Worm (Caenorhabditis elegans): ENCODE data around the gene F25G6.9.

DNA sequence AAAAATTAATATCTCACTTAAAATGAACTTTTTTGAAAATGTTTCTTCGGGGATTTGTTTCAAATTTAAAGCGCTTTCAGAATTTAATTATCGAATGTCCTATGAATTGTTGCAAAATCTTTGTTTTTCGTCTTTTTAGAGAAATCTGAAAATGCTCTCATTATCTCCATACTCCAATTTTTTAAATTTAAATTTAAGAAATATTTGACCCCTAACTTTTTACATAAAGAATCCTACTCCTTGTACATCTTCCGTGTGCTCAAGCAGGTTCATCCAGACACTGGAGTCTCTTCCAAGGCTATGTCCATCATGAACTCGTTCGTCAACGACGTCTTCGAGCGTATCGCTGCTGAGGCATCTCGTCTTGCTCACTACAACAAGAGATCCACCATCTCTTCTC lies 33.6 kb downstream of the F25G6.9 start, which contains the start of gene his-39:
- TF ChIP-seq mel-28 (tag; optimal IDR thresholded peaks at IDR 0.05; ENCODE audit: borderline replicate concordance) (no peak), snpc-4 (GFP tag; optimal IDR thresholded peaks at IDR 0.05) (no peak), snpc-4 (tag; optimal IDR thresholded peaks at IDR 0.05) (no peak), lin-35 (GFP tag; optimal IDR thresholded peaks at IDR 0.05) (no peak), bed-2 (GFP tag; IDR thresholded peaks at IDR 0.05) (no peak), xnd-1 (tag; optimal IDR thresholded peaks at IDR 0.05) (no peak), nhr-90 (tag; optimal IDR thresholded peaks at IDR 0.05) (no peak), efl-1 (GFP tag; optimal IDR thresholded peaks at IDR 0.05) (no peak), dpl-1 (GFP tag; optimal IDR thresholded peaks at IDR 0.05) (no peak)

All from whole organism, young adult.